Fruit fly (Drosophila melanogaster): Measurements from ENCODE around the gene Phlpp.
A peak's percentile ranks its signal among the peaks of the same experiment; 100 is the strongest.

The Phlpp gene

dm6 chr2L:19045111-19045560, 13.8 kb upstream of the Phlpp start, which contains the start of the genes Ttc19 and Acn (continued):
- TF ChIP-seq CG10431 (GFP tag; optimal IDR thresholded peaks at IDR 0.05), result peak; percentile 27
- peak; percentile 81 for TF ChIP-seq CG18599 (GFP tag; optimal IDR thresholded peaks at IDR 0.05)
- TF ChIP-seq CG8924 (tag; optimal IDR thresholded peaks at IDR 0.05), result peak; percentile 85
- TF ChIP-seq CG5953 (GFP tag; IDR thresholded peaks at IDR 0.05), result 0 out of 2 replicates have a peak, but pooled peaks have one; percentile 25
- TF ChIP-seq CG1792 (GFP tag; optimal IDR thresholded peaks at IDR 0.05), result peak; percentile 87
- peak; percentile 67; the same call in 2 of the 3 replicates for TF ChIP-seq ase (GFP tag; IDR thresholded peaks at IDR 0.05)
- peak; percentile 50; the same call in 1 of the 2 replicates for TF ChIP-seq peb (GFP tag; IDR thresholded peaks at IDR 0.05)
- TF ChIP-seq ab (GFP tag; optimal IDR thresholded peaks at IDR 0.05), result peak; percentile 69
- no peak for TF ChIP-seq CG5180 (GFP tag; optimal IDR thresholded peaks at IDR 0.05)
- no peak for TF ChIP-seq CG1832 (GFP tag; optimal IDR thresholded peaks at IDR 0.05)
- TF ChIP-seq nmo (GFP tag; optimal IDR thresholded peaks at IDR 0.05), result peak; percentile 91
- TF ChIP-seq grau (tag; optimal IDR thresholded peaks at IDR 0.05), result peak; percentile 78
- peak; percentile 85 for TF ChIP-seq CG11456 (GFP tag; IDR thresholded peaks at IDR 0.05)
- peak; percentile 82 for TF ChIP-seq CG17385 (GFP tag; optimal IDR thresholded peaks at IDR 0.05)
- peak; percentile 77 for TF ChIP-seq nerfin-1 (tag; optimal IDR thresholded peaks at IDR 0.05)
- TF ChIP-seq Trl (optimal IDR thresholded peaks at IDR 0.05), result no peak
- peak; percentile 92 for TF ChIP-seq Trl (GFP tag; optimal IDR thresholded peaks at IDR 0.05)
- TF ChIP-seq fd3F (GFP tag; optimal IDR thresholded peaks at IDR 0.05), result peak; percentile 72
- peak; percentile 92 for TF ChIP-seq CG42726 (GFP tag; IDR thresholded peaks at IDR 0.05; ENCODE audit: partially characterized antibody)
- TF ChIP-seq sob (GFP tag; IDR thresholded peaks at IDR 0.05), result peak; percentile 91
- no peak for TF ChIP-seq sc (optimal IDR thresholded peaks at IDR 0.05)
- TF ChIP-seq sc (GFP tag; optimal IDR thresholded peaks at IDR 0.05), result peak; percentile 32
- peak; percentile 78 for TF ChIP-seq Bdp1 (GFP tag; optimal IDR thresholded peaks at IDR 0.05)
- peak; percentile 37 for TF ChIP-seq gfzf (GFP tag; optimal IDR thresholded peaks at IDR 0.05)
- no peak for TF ChIP-seq sim (GFP tag; IDR thresholded peaks at IDR 0.05)
- TF ChIP-seq eve (GFP tag; optimal IDR thresholded peaks at IDR 0.05), result no peak
- peak; percentile 94 for TF ChIP-seq CG10267 (tag; optimal IDR thresholded peaks at IDR 0.05)
- TF ChIP-seq NfI (GFP tag; optimal IDR thresholded peaks at IDR 0.05), result peak; percentile 86
- TF ChIP-seq Lhr (GFP tag; optimal IDR thresholded peaks at IDR 0.05), result peak; percentile 51
- TF ChIP-seq CG31388 (GFP tag; optimal IDR thresholded peaks at IDR 0.05), result peak; percentile 36
- peak; percentile 59 for TF ChIP-seq CG8359 (GFP tag; optimal IDR thresholded peaks at IDR 0.05; ENCODE audit: borderline replicate concordance)
- TF ChIP-seq CG17328 (GFP tag; IDR thresholded peaks at IDR 0.05), result peak; percentile 83
- no peak for TF ChIP-seq Doc2 (GFP tag; IDR thresholded peaks at IDR 0.05)
- no peak for TF ChIP-seq yki (optimal IDR thresholded peaks at IDR 0.05)
- peak; percentile 87 for TF ChIP-seq CG13424 (tag; optimal IDR thresholded peaks at IDR 0.05)
- peak; percentile 90 for TF ChIP-seq bab2 (GFP tag; optimal IDR thresholded peaks at IDR 0.05)
- TF ChIP-seq D19B (GFP tag; optimal IDR thresholded peaks at IDR 0.05), result peak; percentile 44
- peak; percentile 87 for TF ChIP-seq nerfin-2 (GFP tag; IDR thresholded peaks at IDR 0.05; ENCODE audit: partially characterized antibody)
- TF ChIP-seq CG18476 (GFP tag; optimal IDR thresholded peaks at IDR 0.05), result peak; percentile 83
- no peak for TF ChIP-seq ATbp (GFP tag; optimal IDR thresholded peaks at IDR 0.05)
- TF ChIP-seq en (GFP tag; optimal IDR thresholded peaks at IDR 0.05), result peak; percentile 76
- peak; percentile 77 for TF ChIP-seq dysf (GFP tag; IDR thresholded peaks at IDR 0.05)
- TF ChIP-seq Fer3 (tag; optimal IDR thresholded peaks at IDR 0.05), result peak; percentile 80
- peak; percentile 79 for TF ChIP-seq CG15514 (GFP tag; optimal IDR thresholded peaks at IDR 0.05)
- TF ChIP-seq chn (GFP tag; optimal IDR thresholded peaks at IDR 0.05), result peak; percentile 91
- TF ChIP-seq Six4 (GFP tag; optimal IDR thresholded peaks at IDR 0.05), result peak; percentile 74
- TF ChIP-seq Jarid2 (GFP tag; optimal IDR thresholded peaks at IDR 0.05), result no peak
- peak; percentile 78 for TF ChIP-seq CG4854 (GFP tag; optimal IDR thresholded peaks at IDR 0.05)
- TF ChIP-seq emc (GFP tag; optimal IDR thresholded peaks at IDR 0.05), result peak; percentile 65
- TF ChIP-seq fu2 (GFP tag; optimal IDR thresholded peaks at IDR 0.05), result peak; percentile 90
- TF ChIP-seq trem (tag; optimal IDR thresholded peaks at IDR 0.05), result peak; percentile 90

Data from whole organism, embryonic.